Fruit fly (Drosophila melanogaster) S2 (cell line): ENCODE results near the gene CG3626.
"Not testable (repeated sequence)": the region's sequence is repeated elsewhere in the genome, so short reads cannot be mapped to it uniquely, and the experiment has no call there.

Source experiments
- CG8478 ChIP-seq: fragments of >200 bp; optimal IDR thresholded peaks from 2 replicates; lab custom pipeline; 2018
- CTCF ChIP-seq, 2 experiments: fragments of >200 bp; optimal IDR thresholded peaks; 2 replicates each; lab custom pipeline; 2018

DNA sequence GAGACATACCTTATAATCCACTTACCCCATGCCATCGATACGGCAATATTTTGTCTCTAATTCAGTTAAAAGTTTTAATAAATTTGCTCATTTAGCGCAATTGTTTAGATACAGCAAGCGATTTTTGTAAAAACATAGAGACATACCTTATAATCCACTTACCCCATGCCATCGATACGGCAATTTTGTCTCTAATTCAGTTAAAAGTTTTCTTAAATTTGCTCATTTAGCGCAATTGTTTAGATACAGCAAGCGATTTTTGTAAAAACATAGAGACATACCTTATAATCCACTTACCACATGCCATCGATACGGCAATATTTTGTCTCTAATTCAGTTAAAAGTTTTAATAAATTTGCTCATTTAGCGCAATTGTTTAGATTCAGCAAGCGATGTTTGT is 47.5 kb upstream of the CG3626 start, which contains the start of gene mei-9:
- TF ChIP-seq CTCF (optimal IDR thresholded peaks at IDR 0.05; lab: Kevin White, UChicago); CG8478 (lab: Kevin White, UChicago): not testable (repeated sequence)
